Worm (Caenorhabditis elegans) whole organism, midembryonic: ENCODE results near the gene fbl-1.

Experiments used
- T22C8.4 ChIP-seq: fragments of 200-800 bp; sonication (Bioruptor generic); IDR thresholded peaks from 2 replicates; pipeline ENCODE4 v1.3.6; 2022; ENCODE audit warnings: missing genetic modification characterization, missing compliant biosample characterization
- cog-1 ChIP-seq: sonication (generic microtip); optimal IDR thresholded peaks from 2 replicates; lab custom pipeline; 2016; ENCODE audit warnings: missing genetic modification characterization, missing compliant biosample characterization
- flt-1 ChIP-seq: fragments of 200-800 bp; sonication (Bioruptor generic); IDR thresholded peaks from 2 replicates; pipeline ENCODE4 v1.3.6; 2022; ENCODE audit warnings: missing genetic modification characterization, missing compliant biosample characterization
- klf-2 ChIP-seq: fragments of 200-800 bp; sonication (Bioruptor generic); conservative IDR thresholded peaks from 2 replicates; pipeline ENCODE4 v1.3.6; 2022; ENCODE audit warnings: missing genetic modification reagents, missing genetic modification characterization, missing compliant biosample characterization
- med-1 ChIP-seq: sonication (generic microtip); optimal IDR thresholded peaks from 2 replicates; lab custom pipeline; 2017; ENCODE audit warnings: missing genetic modification characterization, mild to moderate bottlenecking, missing compliant biosample characterization, antibody characterized with exemption, missing genetic modification reagents; ENCODE audit not compliant: insufficient read depth
- ref-1 ChIP-seq: fragments of 200-800 bp; sonication (Bioruptor generic); conservative IDR thresholded peaks from 2 replicates; pipeline ENCODE4 v1.3.6; 2022; ENCODE audit warnings: missing genetic modification reagents, missing genetic modification characterization, missing compliant biosample characterization
- tab-1 ChIP-seq: fragments of 200-800 bp; sonication (Bioruptor generic); IDR thresholded peaks from 2 replicates; pipeline ENCODE4 v1.3.6; 2022; ENCODE audit warnings: missing genetic modification characterization, missing compliant biosample characterization
- ztf-23 ChIP-seq: fragments of 200-800 bp; sonication (Bioruptor generic); IDR thresholded peaks from 2 replicates; pipeline ENCODE4 v1.3.6; 2022; ENCODE audit warnings: missing genetic modification reagents, missing genetic modification characterization, missing compliant biosample characterization
- ztf-29 ChIP-seq: fragments of 200-800 bp; sonication (Bioruptor generic); IDR thresholded peaks from 2 replicates; pipeline ENCODE4 v1.3.6; 2022; ENCODE audit warnings: missing genetic modification reagents, missing genetic modification characterization, missing compliant biosample characterization

fbl-1 gene

ce11 chrIV:9529647-9530046 lies 11.0 kb upstream of the fbl-1 start, which contains the start of gene elo-7:
Gene elo-7, plus strand, starts transcription at chrIV:9529947.
- no peak for TF ChIP-seq tab-1
- TF ChIP-seq flt-1 (GFP tag; lab: Robert Waterston, UW), result no peak
- no peak for TF ChIP-seq cog-1 (tag; lab: Kevin White, UChicago)
- no peak for TF ChIP-seq ztf-23 (GFP tag; lab: Robert Waterston, UW)
- TF ChIP-seq ztf-29, result no peak
- TF ChIP-seq ref-1 (GFP tag; lab: Robert Waterston, UW), result no peak
- TF ChIP-seq klf-2 (GFP tag; lab: Robert Waterston, UW), result no peak
- no peak for TF ChIP-seq T22C8.4 (GFP tag; lab: Robert Waterston, UW)
- TF ChIP-seq med-1 (GFP tag; lab: Kevin White, UChicago), result no peak

ce11 chrIV:9530768-9531167 lies 9.8 kb upstream of the fbl-1 start:
- TF ChIP-seq med-1 (GFP tag; lab: Kevin White, UChicago) (no peak), T22C8.4 (GFP tag; lab: Robert Waterston, UW) (no peak), cog-1 (tag; lab: Kevin White, UChicago) (no peak), ztf-29 (no peak), ztf-23 (GFP tag; lab: Robert Waterston, UW) (no peak), klf-2 (GFP tag; lab: Robert Waterston, UW) (no peak), flt-1 (GFP tag; lab: Robert Waterston, UW) (no peak), ref-1 (GFP tag; lab: Robert Waterston, UW) (no peak), tab-1 (no peak)

DNA sequence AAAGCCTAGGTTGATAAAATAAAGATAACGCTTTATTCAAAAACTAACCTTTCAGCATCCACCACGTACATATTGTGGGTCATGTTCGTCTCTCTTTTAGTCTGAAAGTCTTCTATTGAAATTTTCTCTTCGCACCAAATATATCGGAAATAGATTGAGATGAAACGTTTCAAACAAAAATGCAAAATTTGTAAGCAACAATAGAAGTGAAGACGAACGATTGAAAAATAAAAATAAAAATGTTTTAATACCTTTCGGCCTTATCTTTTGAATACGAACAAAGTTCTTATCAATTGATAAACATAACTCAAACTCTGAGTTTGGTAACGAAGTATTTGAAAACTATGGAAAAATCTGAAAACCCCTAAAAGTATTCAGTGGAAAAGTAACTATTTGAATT lies 7.5 kb upstream of the fbl-1 start, which contains the start of gene F56H11.2:
TSS of gene F56H11.2 (minus strand) at position 101 of the 400 bp plus-strand sequence.
- TF ChIP-seq ztf-23 (GFP tag; lab: Robert Waterston, UW) (no peak), flt-1 (GFP tag; lab: Robert Waterston, UW) (no peak), T22C8.4 (GFP tag; lab: Robert Waterston, UW) (no peak), ref-1 (GFP tag; lab: Robert Waterston, UW) (no peak), tab-1 (no peak), cog-1 (tag; lab: Kevin White, UChicago) (no peak), ztf-29 (no peak), klf-2 (GFP tag; lab: Robert Waterston, UW) (no peak), med-1 (GFP tag; lab: Kevin White, UChicago) (no peak)

DNA sequence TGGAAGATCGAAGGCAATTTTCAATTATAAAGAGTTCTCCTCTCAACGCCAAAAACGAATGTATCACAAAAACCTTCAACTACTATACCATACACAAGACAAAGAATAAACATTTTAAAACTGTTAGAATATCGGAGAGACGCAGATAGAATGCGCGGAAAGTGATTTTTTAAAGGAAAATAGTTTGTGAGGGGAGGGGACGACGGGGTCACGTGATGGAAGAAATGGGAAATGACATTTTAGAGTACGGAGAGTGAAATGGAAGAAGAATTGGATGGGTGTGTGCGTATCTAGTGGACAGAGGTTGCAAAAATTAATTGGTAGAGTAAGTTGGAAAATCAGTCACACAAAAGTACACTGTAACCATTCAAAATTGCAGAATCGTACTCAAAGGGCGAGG lies 6.3 kb upstream of the fbl-1 start:
- TF ChIP-seq ref-1 (GFP tag; lab: Robert Waterston, UW) (no peak), med-1 (GFP tag; lab: Kevin White, UChicago) (no peak), klf-2 (GFP tag; lab: Robert Waterston, UW) (no peak), cog-1 (tag; lab: Kevin White, UChicago) (no peak), tab-1 (no peak), flt-1 (GFP tag; lab: Robert Waterston, UW) (no peak), ztf-23 (GFP tag; lab: Robert Waterston, UW) (no peak), T22C8.4 (GFP tag; lab: Robert Waterston, UW) (no peak), ztf-29 (no peak)

- no peak for TF ChIP-seq ztf-29
- TF ChIP-seq ref-1 (GFP tag; lab: Robert Waterston, UW), result no peak
- TF ChIP-seq tab-1, result no peak
- no peak for TF ChIP-seq flt-1 (GFP tag; lab: Robert Waterston, UW)
- TF ChIP-seq med-1 (GFP tag; lab: Kevin White, UChicago), result no peak
- no peak for TF ChIP-seq T22C8.4 (GFP tag; lab: Robert Waterston, UW)
- TF ChIP-seq ztf-23 (GFP tag; lab: Robert Waterston, UW), result no peak
- TF ChIP-seq klf-2 (GFP tag; lab: Robert Waterston, UW), result no peak
- no peak for TF ChIP-seq cog-1 (tag; lab: Kevin White, UChicago)
Measured at ce11 chrIV:9535105-9535504, 5.5 kb upstream of the fbl-1 start.

ce11 chrIV:9536124-9536523 lies 4.5 kb upstream of the fbl-1 start:
- TF ChIP-seq T22C8.4 (GFP tag; lab: Robert Waterston, UW) (no peak), klf-2 (GFP tag; lab: Robert Waterston, UW) (no peak), ztf-23 (GFP tag; lab: Robert Waterston, UW) (no peak), ref-1 (GFP tag; lab: Robert Waterston, UW) (no peak), flt-1 (GFP tag; lab: Robert Waterston, UW) (no peak), ztf-29 (no peak), tab-1 (no peak), cog-1 (tag; lab: Kevin White, UChicago) (no peak), med-1 (GFP tag; lab: Kevin White, UChicago) (no peak)

DNA sequence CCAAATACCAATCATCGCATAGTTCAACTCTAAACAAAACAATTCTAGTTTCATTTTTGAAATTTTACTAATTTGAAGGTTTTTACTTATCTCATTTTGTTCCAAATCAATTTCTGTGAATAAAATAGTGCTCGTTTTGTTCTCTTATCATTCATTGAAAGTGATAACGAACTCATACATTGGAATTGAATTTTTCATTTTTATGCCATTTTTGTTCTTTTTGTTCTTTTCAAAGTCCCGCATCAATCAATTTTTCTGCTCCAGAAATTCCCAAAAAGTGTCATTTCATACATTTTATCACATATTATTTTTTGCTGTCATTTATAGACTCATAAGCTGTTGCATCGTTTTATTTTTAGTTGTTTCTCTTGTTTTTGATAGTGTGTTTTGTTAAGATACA lies 3.1 kb upstream of the fbl-1 start:
- TF ChIP-seq med-1 (GFP tag; lab: Kevin White, UChicago), result no peak
- TF ChIP-seq ztf-23 (GFP tag; lab: Robert Waterston, UW), result no peak
- no peak for TF ChIP-seq T22C8.4 (GFP tag; lab: Robert Waterston, UW)
- no peak for TF ChIP-seq cog-1 (tag; lab: Kevin White, UChicago)
- no peak for TF ChIP-seq ztf-29
- no peak for TF ChIP-seq ref-1 (GFP tag; lab: Robert Waterston, UW)
- TF ChIP-seq tab-1, result no peak
- no peak for TF ChIP-seq klf-2 (GFP tag; lab: Robert Waterston, UW)
- no peak for TF ChIP-seq flt-1 (GFP tag; lab: Robert Waterston, UW)

DNA sequence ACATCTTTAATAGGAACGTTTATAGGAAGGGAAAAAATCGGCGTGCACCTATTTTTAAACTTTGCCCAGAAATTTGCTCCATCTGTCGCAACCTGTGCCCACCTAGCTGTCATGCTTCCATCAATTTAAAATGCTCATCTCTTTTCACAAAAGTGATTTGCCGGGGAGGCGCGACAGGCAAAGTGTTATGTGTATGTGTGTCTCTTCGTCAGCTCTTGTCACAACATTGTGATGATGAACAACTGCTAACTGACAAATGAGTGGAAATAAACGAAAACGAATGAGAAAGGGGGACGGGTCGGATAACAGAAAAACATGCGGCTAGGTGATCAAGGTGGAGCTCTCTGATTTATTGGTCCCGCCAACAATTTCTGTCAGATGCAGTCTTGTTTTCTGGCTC lies 2.4 kb upstream of the fbl-1 start:
- TF ChIP-seq ref-1 (GFP tag; lab: Robert Waterston, UW) (no peak), ztf-23 (GFP tag; lab: Robert Waterston, UW) (no peak), cog-1 (tag; lab: Kevin White, UChicago) (no peak), flt-1 (GFP tag; lab: Robert Waterston, UW) (no peak), tab-1 (no peak), med-1 (GFP tag; lab: Kevin White, UChicago) (no peak), T22C8.4 (GFP tag; lab: Robert Waterston, UW) (no peak), klf-2 (GFP tag; lab: Robert Waterston, UW) (no peak), ztf-29 (no peak)

DNA sequence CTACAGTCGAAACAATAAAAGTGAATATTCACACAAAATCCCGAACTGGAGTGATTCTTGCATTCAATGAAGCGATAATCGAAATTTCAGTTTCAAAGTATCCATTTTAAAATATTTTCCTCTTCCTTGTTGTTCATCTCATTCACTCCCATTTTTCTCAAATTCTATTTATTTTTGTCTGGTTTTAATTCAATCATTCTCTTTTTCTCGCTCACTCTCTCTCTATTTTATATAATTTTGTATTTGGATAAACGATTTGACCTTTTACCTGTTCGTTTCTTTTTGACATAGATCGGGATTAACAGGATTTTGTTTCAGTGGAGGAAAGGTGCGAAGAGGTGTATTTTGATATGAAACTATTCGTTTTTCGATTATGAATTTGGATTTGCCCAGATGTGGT lies 5.4 kb downstream of the fbl-1 start, which contains the start of gene T05A1.5:
TSS of gene T05A1.5 (plus strand) at position 301 of the 400 bp plus-strand sequence.
- no peak for TF ChIP-seq tab-1
